Fruit fly (Drosophila melanogaster) whole organism, wandering third instar larva: Measurements from ENCODE around the gene CG33493.

Experiments used
- Abd-B ChIP-seq: fragments of >200 bp; optimal IDR thresholded peaks from 2 replicates; lab custom pipeline; 2017; ENCODE audit warnings: missing biosample characterization, missing genetic modification characterization
- foxo ChIP-seq, 2 experiments: fragments of 200-800 bp; sonication (Bioruptor generic); optimal IDR thresholded peaks; 2 replicates in 1 of 2; 3 replicates in 1 of 2; lab custom pipeline; 2016 to 2017; ENCODE audit warnings: missing biosample characterization in 2 of 2, missing genetic modification characterization in 2 of 2

DNA sequence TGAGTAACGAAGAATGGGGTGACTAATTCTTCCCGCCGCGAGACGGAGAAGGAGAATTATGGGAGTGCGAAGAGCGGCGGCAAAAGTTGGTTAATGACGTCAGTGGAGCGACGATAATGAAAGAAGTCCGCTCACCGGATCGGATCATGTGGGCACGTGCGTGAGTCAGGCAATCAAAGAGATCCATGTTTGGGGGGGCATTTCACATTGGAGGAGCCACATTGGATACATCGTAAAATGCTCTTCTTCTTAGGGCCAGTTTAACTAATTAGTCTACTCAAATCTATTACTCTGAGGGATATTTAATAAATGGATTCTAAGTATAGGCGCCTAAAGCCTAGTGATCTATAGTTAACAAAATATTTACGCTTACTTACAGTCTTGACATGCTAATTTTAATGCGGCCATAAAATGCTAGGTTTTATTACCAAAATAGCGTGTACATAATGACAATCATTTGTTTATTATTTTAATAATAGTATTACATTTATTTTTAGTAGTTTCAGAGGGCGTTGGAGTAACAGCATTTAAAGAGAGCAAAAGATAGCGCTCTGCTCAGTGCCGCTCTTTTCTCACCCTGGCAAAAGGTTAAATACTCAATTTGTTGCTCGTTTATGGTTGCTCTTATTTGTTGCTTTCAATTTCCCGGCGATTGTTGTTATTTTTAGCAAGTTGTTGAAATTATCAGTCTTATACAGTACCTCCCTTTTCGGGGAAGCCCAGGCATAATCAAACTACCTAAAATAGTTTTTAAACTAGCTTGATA is 34.4 kb downstream of the CG33493 start:
- TF ChIP-seq foxo (GFP tag; optimal IDR thresholded peaks at IDR 0.05; lab: Kevin White, UChicago) (no peak), Abd-B (no peak)
